Fruit fly (Drosophila melanogaster) whole organism, prepupa: ENCODE measurements around the gene mex1.
A peak's percentile ranks its signal among the peaks of the same experiment; 100 is the strongest.

Source experiments
- CG10631 ChIP-seq: fragments of 200-800 bp; sonication (Bioruptor generic); optimal IDR thresholded peaks from 2 replicates; lab custom pipeline; 2016; ENCODE audit warnings: missing biosample characterization, missing genetic modification characterization
- CG11294 ChIP-seq: fragments of 200-800 bp; sonication (Bioruptor generic); IDR thresholded peaks from 2 replicates; pipeline ENCODE4 v1.3.6; 2022; ENCODE audit warnings: missing biosample characterization, missing genetic modification characterization
- CG16779 ChIP-seq: fragments of 200-800 bp; sonication (Bioruptor generic); optimal IDR thresholded peaks from 3 replicates; lab custom pipeline; 2017; ENCODE audit warnings: missing biosample characterization, mild to moderate bottlenecking, missing genetic modification characterization
- CG32006 ChIP-seq: fragments of 200-800 bp; sonication (Bioruptor generic); optimal IDR thresholded peaks from 3 replicates; lab custom pipeline; 2017; ENCODE audit warnings: missing biosample characterization, mild to moderate bottlenecking, missing genetic modification characterization
- CG3919 ChIP-seq: fragments of 200-800 bp; sonication (Bioruptor generic); optimal IDR thresholded peaks from 3 replicates; lab custom pipeline; 2016; ENCODE audit warnings: missing biosample characterization, missing genetic modification characterization
- CG6808 ChIP-seq: fragments of 200-800 bp; sonication (Bioruptor generic); optimal IDR thresholded peaks from 3 replicates; lab custom pipeline; 2017; ENCODE audit warnings: missing biosample characterization, missing genetic modification characterization, mild to moderate bottlenecking, moderate library complexity, missing genetic modification reagents
- CG6854 ChIP-seq: fragments of 200-800 bp; sonication (Bioruptor generic); optimal IDR thresholded peaks from 2 replicates; lab custom pipeline; 2017; ENCODE audit warnings: missing biosample characterization, mild to moderate bottlenecking, missing genetic modification characterization
- CG8119 ChIP-seq: fragments of 200-800 bp; sonication (Bioruptor generic); IDR thresholded peaks from 3 replicates; pipeline ENCODE4 v1.3.6; 2022; ENCODE audit warnings: missing biosample characterization, missing genetic modification characterization
- CG9139 ChIP-seq: fragments of 200-800 bp; sonication (Bioruptor generic); optimal IDR thresholded peaks from 3 replicates; lab custom pipeline; 2017; ENCODE audit warnings: missing biosample characterization, mild to moderate bottlenecking, missing genetic modification characterization
- Eip75B ChIP-seq: fragments of 200-800 bp; sonication (Bioruptor generic); optimal IDR thresholded peaks from 3 replicates; lab custom pipeline; 2016; ENCODE audit warnings: missing biosample characterization, missing genetic modification characterization
- Eip93F ChIP-seq: fragments of 200-800 bp; sonication (Bioruptor generic); optimal IDR thresholded peaks from 2 replicates; lab custom pipeline; 2016; ENCODE audit warnings: missing biosample characterization, mild to moderate bottlenecking, missing genetic modification characterization
- Ets21C ChIP-seq: fragments of 200-800 bp; sonication (Bioruptor generic); optimal IDR thresholded peaks from 3 replicates; lab custom pipeline; 2016; ENCODE audit warnings: missing biosample characterization, missing genetic modification characterization
- Ets96B ChIP-seq: fragments of 200-800 bp; optimal IDR thresholded peaks from 2 replicates; lab custom pipeline; 2019; ENCODE audit warnings: missing biosample characterization, mild to moderate bottlenecking, missing genetic modification characterization, moderate library complexity
- Gug ChIP-seq: fragments of 200-800 bp; sonication (Bioruptor generic); IDR thresholded peaks from 2 replicates; pipeline ENCODE4 v1.3.6; 2022; ENCODE audit warnings: missing biosample characterization, missing genetic modification characterization
- Hr38 ChIP-seq: sonication (Bioruptor generic); optimal IDR thresholded peaks from 2 replicates; lab custom pipeline; 2016; ENCODE audit warnings: missing biosample characterization, missing genetic modification characterization
- Hr39 ChIP-seq: fragments of 200-800 bp; sonication (Bioruptor generic); optimal IDR thresholded peaks from 2 replicates; lab custom pipeline; 2016; ENCODE audit warnings: missing biosample characterization, missing genetic modification characterization
- Hr4 ChIP-seq: fragments of 200-800 bp; sonication (Bioruptor generic); optimal IDR thresholded peaks from 3 replicates; lab custom pipeline; 2016; ENCODE audit warnings: missing biosample characterization, missing genetic modification characterization
- Lpt ChIP-seq: fragments of 200-800 bp; sonication (Bioruptor generic); optimal IDR thresholded peaks from 3 replicates; lab custom pipeline; 2016; ENCODE audit warnings: missing biosample characterization, missing genetic modification characterization
- Smox ChIP-seq: fragments of 200-800 bp; sonication (Bioruptor generic); optimal IDR thresholded peaks from 3 replicates; lab custom pipeline; 2016; ENCODE audit warnings: missing biosample characterization, missing genetic modification characterization
- Sox102F ChIP-seq: fragments of 200-800 bp; sonication (Bioruptor generic); optimal IDR thresholded peaks from 2 replicates; lab custom pipeline; 2016; ENCODE audit warnings: missing biosample characterization, mild to moderate bottlenecking, missing genetic modification characterization
- Sox14 ChIP-seq: fragments of 200-800 bp; sonication (Bioruptor generic); optimal IDR thresholded peaks from 3 replicates; lab custom pipeline; 2016; ENCODE audit warnings: missing biosample characterization, missing genetic modification characterization
- achi ChIP-seq: fragments of 200-800 bp; sonication (Bioruptor generic); optimal IDR thresholded peaks from 3 replicates; lab custom pipeline; 2016; ENCODE audit warnings: missing biosample characterization, missing genetic modification characterization
- acj6 ChIP-seq: fragments of 200-800 bp; sonication (Bioruptor generic); optimal IDR thresholded peaks from 3 replicates; lab custom pipeline; 2016; ENCODE audit warnings: missing biosample characterization, missing genetic modification characterization
- cyc ChIP-seq: fragments of 200-800 bp; sonication (Bioruptor generic); optimal IDR thresholded peaks from 3 replicates; lab custom pipeline; 2016; ENCODE audit warnings: missing biosample characterization, missing genetic modification characterization
- dsx ChIP-seq: fragments of 200-800 bp; optimal IDR thresholded peaks from 3 replicates; lab custom pipeline; 2019; ENCODE audit warnings: missing biosample characterization, mild to moderate bottlenecking, missing genetic modification characterization, moderate library complexity; ENCODE audit not compliant: poor library complexity, severe bottlenecking
- eg ChIP-seq: fragments of 200-800 bp; sonication (Bioruptor generic); IDR thresholded peaks from 3 replicates; pipeline ENCODE4 v1.3.6; 2022; ENCODE audit warnings: missing biosample characterization, missing genetic modification characterization
- esn ChIP-seq: fragments of 200-800 bp; sonication (Bioruptor generic); optimal IDR thresholded peaks from 2 replicates; lab custom pipeline; 2016; ENCODE audit warnings: missing biosample characterization, mild to moderate bottlenecking, missing genetic modification characterization, moderate library complexity
- fd85E ChIP-seq: fragments of 200-800 bp; sonication (Bioruptor generic); optimal IDR thresholded peaks from 3 replicates; lab custom pipeline; 2016; ENCODE audit warnings: missing biosample characterization, missing genetic modification characterization
- fkh ChIP-seq: fragments of 200-800 bp; sonication (Bioruptor generic); optimal IDR thresholded peaks from 3 replicates; lab custom pipeline; 2017; ENCODE audit warnings: missing biosample characterization, mild to moderate bottlenecking, missing genetic modification characterization, moderate library complexity
- lz ChIP-seq: fragments of 200-800 bp; sonication (Bioruptor generic); optimal IDR thresholded peaks from 3 replicates; lab custom pipeline; 2016; ENCODE audit warnings: missing biosample characterization, missing genetic modification characterization
- pdm3 ChIP-seq: fragments of 200-800 bp; sonication (Bioruptor generic); optimal IDR thresholded peaks from 3 replicates; lab custom pipeline; 2016; ENCODE audit warnings: missing biosample characterization, missing genetic modification characterization
- salr ChIP-seq, 2 experiments: fragments of 200-800 bp; sonication (Bioruptor generic); optimal IDR thresholded peaks; 3 replicates each; lab custom pipeline; 2016 to 2018; ENCODE audit warnings: missing biosample characterization in 2 of 2, missing genetic modification characterization in 2 of 2, mild to moderate bottlenecking in 1 of 2
- spab ChIP-seq: fragments of 200-800 bp; sonication (Bioruptor generic); optimal IDR thresholded peaks from 2 replicates; lab custom pipeline; 2017; ENCODE audit warnings: missing biosample characterization, mild to moderate bottlenecking, missing genetic modification characterization, missing genetic modification reagents
- ss ChIP-seq, 2 experiments: fragments of 200-800 bp; sonication (Bioruptor generic); optimal IDR thresholded peaks; 2 replicates in 1 of 2; 3 replicates in 1 of 2; lab custom pipeline; 2017 to 2018; ENCODE audit warnings: mild to moderate bottlenecking in 2 of 2, missing biosample characterization in 2 of 2, missing genetic modification characterization in 2 of 2, moderate library complexity in 1 of 2
- svp ChIP-seq: fragments of 200-800 bp; sonication (Bioruptor generic); peaks from one replicate; lab custom pipeline; 2016; ENCODE audit warnings: missing biosample characterization, missing genetic modification characterization
- topi ChIP-seq: fragments of 200-800 bp; sonication (Bioruptor generic); optimal IDR thresholded peaks from 3 replicates; lab custom pipeline; 2016; ENCODE audit warnings: missing biosample characterization, missing genetic modification characterization
- vri ChIP-seq: fragments of 200-800 bp; sonication (Bioruptor generic); optimal IDR thresholded peaks from 3 replicates; lab custom pipeline; 2016; ENCODE audit warnings: missing biosample characterization, mild to moderate bottlenecking, missing genetic modification characterization

The mex1 gene

DNA sequence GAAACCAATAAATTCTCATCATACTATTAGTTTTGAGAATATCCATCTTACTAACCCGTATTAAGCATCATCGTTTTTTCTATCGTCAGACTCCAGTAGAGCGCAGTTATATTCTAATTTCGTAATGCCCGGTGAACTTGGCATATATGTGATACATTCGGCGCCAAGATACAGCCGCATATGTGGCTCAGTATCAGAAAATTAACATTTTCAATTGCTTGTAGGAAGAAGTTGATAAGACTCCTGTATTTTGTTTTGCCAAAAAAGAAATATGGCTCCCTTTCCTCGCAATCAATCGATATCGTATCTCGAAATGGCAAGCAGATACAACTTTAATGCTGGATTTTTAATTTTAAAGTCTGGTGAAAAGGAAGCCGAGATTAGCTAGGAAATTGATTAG lies 5.8 kb upstream of the mex1 start, which contains the start of gene CG33986:
Gene CG33986 (minus strand): TSS at position 101 of the 400 bp plus-strand sequence.
- TF ChIP-seq vri (GFP tag; lab: Kevin White, UChicago) = no peak
- no peak for TF ChIP-seq salr (GFP tag; optimal IDR thresholded peaks at IDR 0.05; lab: Kevin White, UChicago)
- TF ChIP-seq CG9139 (GFP tag; lab: Kevin White, UChicago) = no peak
- TF ChIP-seq Ets21C = no peak
- no peak for TF ChIP-seq Eip75B (GFP tag; lab: Kevin White, UChicago)
- no peak for TF ChIP-seq CG8119 (GFP tag; lab: Robert Waterston, UW)

DNA sequence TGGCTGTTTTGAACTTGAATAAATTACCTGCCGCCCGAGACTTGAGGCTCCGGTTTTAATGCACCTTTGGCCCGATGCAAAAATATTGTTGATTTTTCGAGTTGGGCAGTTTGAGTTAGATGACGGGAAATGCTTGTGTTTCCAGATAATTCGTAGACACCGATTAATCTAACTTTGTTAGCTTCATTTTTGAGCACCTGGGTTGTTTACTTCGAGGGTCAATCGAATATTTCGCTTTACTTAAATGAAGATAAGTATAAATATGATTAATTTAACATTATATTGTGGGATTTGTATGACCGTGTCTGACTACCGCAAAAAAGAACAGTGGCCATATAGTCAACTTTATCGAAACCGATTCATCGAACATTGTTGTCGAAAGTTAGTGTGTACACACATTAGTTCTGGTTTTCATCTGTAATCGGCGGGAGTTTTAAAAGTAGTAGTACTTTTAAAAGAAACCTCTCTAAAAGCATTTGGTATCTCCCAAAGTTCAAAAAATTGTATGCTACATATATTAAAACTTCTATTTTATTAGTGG lies 4.5 kb upstream of the mex1 start, which contains the start of gene CG7945:
Gene CG7945 (minus strand): TSS at position 332 of the 541 bp plus-strand sequence.
- no peak for TF ChIP-seq ss (GFP tag; optimal IDR thresholded peaks at IDR 0.05; lab: Kevin White, UChicago)
- TF ChIP-seq fkh = peak; percentile 3
- TF ChIP-seq Smox (GFP tag; lab: Kevin White, UChicago) = no peak
- no peak for TF ChIP-seq acj6
- peak; percentile 7 for TF ChIP-seq Eip93F (GFP tag; lab: Kevin White, UChicago)
- TF ChIP-seq dsx = no peak
- peak; percentile 24 for TF ChIP-seq vri (GFP tag; lab: Kevin White, UChicago)
- TF ChIP-seq fd85E (GFP tag; lab: Kevin White, UChicago) = no peak

DNA sequence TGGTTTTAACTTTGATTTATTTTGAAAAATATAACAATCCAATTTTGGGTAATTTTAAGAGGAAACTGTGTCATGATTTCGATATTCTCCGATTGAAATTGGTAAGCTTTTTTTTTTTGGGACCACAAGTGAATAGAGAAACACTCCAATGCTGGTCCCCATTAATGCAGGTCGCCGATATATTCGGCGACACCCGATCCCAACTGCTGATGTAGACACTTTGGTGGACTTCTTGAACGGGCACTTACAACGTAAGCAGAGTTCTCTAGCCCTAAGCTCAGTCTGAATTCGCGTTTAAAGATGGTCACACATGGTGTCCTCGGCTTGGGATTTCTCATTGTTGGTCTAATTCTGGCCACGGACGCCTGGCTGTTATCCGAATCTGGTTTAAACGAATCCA lies 928 bp upstream of the mex1 start, which contains the start of gene yellow-k:
Gene yellow-k (plus strand): TSS at position 301 of the 400 bp plus-strand sequence.
- TF ChIP-seq eg (GFP tag; lab: Robert Waterston, UW) (no peak), Sox102F (GFP tag; lab: Kevin White, UChicago) (no peak), CG10631 (no peak), CG6808 (GFP tag; lab: Kevin White, UChicago) (no peak), Hr39 (GFP tag; lab: Kevin White, UChicago) (no peak), Hr38 (GFP tag; lab: Kevin White, UChicago) (no peak), Eip93F (GFP tag; lab: Kevin White, UChicago) (no peak), dsx (no peak), vri (GFP tag; lab: Kevin White, UChicago) (no peak), CG6854 (GFP tag; lab: Kevin White, UChicago) (no peak), cyc (GFP tag; lab: Kevin White, UChicago) (no peak), Ets96B (no peak), achi (GFP tag; lab: Kevin White, UChicago) (no peak), fd85E (GFP tag; lab: Kevin White, UChicago) (no peak), fkh (no peak), CG8119 (GFP tag; lab: Robert Waterston, UW) (no peak), spab (GFP tag; lab: Kevin White, UChicago) (no peak)

DNA sequence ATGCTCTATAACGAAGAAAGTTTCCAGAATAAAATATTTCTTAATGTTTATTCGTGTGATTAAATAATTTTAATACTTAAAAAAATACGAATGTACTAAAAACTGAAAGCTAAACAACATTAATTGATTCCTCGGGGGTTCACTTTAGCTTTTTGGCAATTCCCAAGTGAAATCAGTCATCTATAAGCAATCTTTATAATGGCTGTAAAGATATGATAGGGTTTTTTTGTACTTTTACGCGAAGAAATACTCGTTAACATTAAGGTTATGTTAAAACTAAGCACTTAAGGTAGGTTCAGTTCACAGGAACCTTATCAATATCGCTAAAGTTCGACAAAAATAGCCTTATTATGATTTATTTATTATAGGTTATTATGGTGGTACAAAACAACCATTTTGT lies 528 bp upstream of the mex1 start:
- no peak for TF ChIP-seq CG11294 (GFP tag; lab: Robert Waterston, UW)
- no peak for TF ChIP-seq eg (GFP tag; lab: Robert Waterston, UW)

dm6 chr3L:15518344-15518743 lies 1.0 kb downstream of the mex1 start:
- TF ChIP-seq vri (GFP tag; lab: Kevin White, UChicago) = peak; percentile 38
- TF ChIP-seq Sox14 (GFP tag; lab: Kevin White, UChicago) = no peak

- TF ChIP-seq vri (GFP tag; lab: Kevin White, UChicago) = no peak
- no peak for TF ChIP-seq pdm3 (GFP tag; lab: Kevin White, UChicago)
- no peak for TF ChIP-seq CG32006 (GFP tag; lab: Kevin White, UChicago)
- no peak for TF ChIP-seq Hr39 (GFP tag; lab: Kevin White, UChicago)
- TF ChIP-seq topi (GFP tag; lab: Kevin White, UChicago) = no peak
- TF ChIP-seq Lpt = no peak
- no peak for TF ChIP-seq esn (GFP tag; lab: Kevin White, UChicago)
- TF ChIP-seq CG9139 (GFP tag; lab: Kevin White, UChicago) = no peak
- TF ChIP-seq Hr4 (GFP tag; lab: Kevin White, UChicago) = no peak
- TF ChIP-seq dsx = no peak
- TF ChIP-seq svp (GFP tag; lab: Kevin White, UChicago) = no peak
- TF ChIP-seq acj6 = no peak
- no peak for TF ChIP-seq lz
- TF ChIP-seq CG16779 (tag; lab: Kevin White, UChicago) = no peak
- TF ChIP-seq Gug (GFP tag; lab: Robert Waterston, UW) = no peak
- TF ChIP-seq CG3919 (GFP tag; lab: Kevin White, UChicago) = no peak
- no peak for TF ChIP-seq achi (GFP tag; lab: Kevin White, UChicago)
- no peak for TF ChIP-seq CG10631
These were observed 1.9 kb downstream of the mex1 start for dm6 chr3L:15517508-15517907.
